Worm (Caenorhabditis elegans) whole organism, midembryonic: ENCODE data around the gene F38A1.15.

ENCODE experiments used
- T22C8.4 ChIP-seq: fragments of 200-800 bp; sonication (Bioruptor generic); IDR thresholded peaks from 2 replicates; pipeline ENCODE4 v1.3.6; 2022; ENCODE audit warnings: missing genetic modification characterization, missing compliant biosample characterization
- cog-1 ChIP-seq: sonication (generic microtip); optimal IDR thresholded peaks from 2 replicates; lab custom pipeline; 2016; ENCODE audit warnings: missing genetic modification characterization, missing compliant biosample characterization
- flt-1 ChIP-seq: fragments of 200-800 bp; sonication (Bioruptor generic); IDR thresholded peaks from 2 replicates; pipeline ENCODE4 v1.3.6; 2022; ENCODE audit warnings: missing genetic modification characterization, missing compliant biosample characterization
- klf-2 ChIP-seq: fragments of 200-800 bp; sonication (Bioruptor generic); conservative IDR thresholded peaks from 2 replicates; pipeline ENCODE4 v1.3.6; 2022; ENCODE audit warnings: missing genetic modification reagents, missing genetic modification characterization, missing compliant biosample characterization
- med-1 ChIP-seq: sonication (generic microtip); optimal IDR thresholded peaks from 2 replicates; lab custom pipeline; 2017; ENCODE audit warnings: missing genetic modification characterization, mild to moderate bottlenecking, missing compliant biosample characterization, antibody characterized with exemption, missing genetic modification reagents; ENCODE audit not compliant: insufficient read depth
- ref-1 ChIP-seq: fragments of 200-800 bp; sonication (Bioruptor generic); conservative IDR thresholded peaks from 2 replicates; pipeline ENCODE4 v1.3.6; 2022; ENCODE audit warnings: missing genetic modification reagents, missing genetic modification characterization, missing compliant biosample characterization
- tab-1 ChIP-seq: fragments of 200-800 bp; sonication (Bioruptor generic); IDR thresholded peaks from 2 replicates; pipeline ENCODE4 v1.3.6; 2022; ENCODE audit warnings: missing genetic modification characterization, missing compliant biosample characterization
- ztf-23 ChIP-seq: fragments of 200-800 bp; sonication (Bioruptor generic); IDR thresholded peaks from 2 replicates; pipeline ENCODE4 v1.3.6; 2022; ENCODE audit warnings: missing genetic modification reagents, missing genetic modification characterization, missing compliant biosample characterization
- ztf-29 ChIP-seq: fragments of 200-800 bp; sonication (Bioruptor generic); IDR thresholded peaks from 2 replicates; pipeline ENCODE4 v1.3.6; 2022; ENCODE audit warnings: missing genetic modification reagents, missing genetic modification characterization, missing compliant biosample characterization

Gene F38A1.15

ce11 chrIV:1266138-1266537 lies 22.9 kb upstream of the F38A1.15 start:
- TF ChIP-seq flt-1 (no peak), cog-1 (tag; lab: Kevin White, UChicago) (no peak), T22C8.4 (GFP tag; lab: Robert Waterston, UW) (no peak), tab-1 (GFP tag; lab: Robert Waterston, UW) (no peak), med-1 (no peak), klf-2 (GFP tag; lab: Robert Waterston, UW) (no peak), ztf-29 (GFP tag; lab: Robert Waterston, UW) (no peak), ref-1 (GFP tag; lab: Robert Waterston, UW) (no peak), ztf-23 (GFP tag; lab: Robert Waterston, UW) (no peak)

ce11 chrIV:1264928-1265327 lies 21.7 kb upstream of the F38A1.15 start, which contains the start of gene F38A1.13:
Gene F38A1.13, plus strand, starts transcription at chrIV:1265228.
- TF ChIP-seq tab-1 (GFP tag; lab: Robert Waterston, UW), result no peak
- TF ChIP-seq cog-1 (tag; lab: Kevin White, UChicago), result no peak
- TF ChIP-seq med-1, result no peak
- TF ChIP-seq ref-1 (GFP tag; lab: Robert Waterston, UW), result no peak
- no peak for TF ChIP-seq ztf-29 (GFP tag; lab: Robert Waterston, UW)

ce11 chrIV:1261930-1262329 lies 18.7 kb upstream of the F38A1.15 start:
- TF ChIP-seq flt-1 (no peak), klf-2 (GFP tag; lab: Robert Waterston, UW) (no peak)

ce11 chrIV:1261024-1261423 lies 17.8 kb upstream of the F38A1.15 start, which contains the start of gene clec-169:
Gene clec-169, plus strand, starts transcription at chrIV:1261324.
- no peak for TF ChIP-seq klf-2 (GFP tag; lab: Robert Waterston, UW)
- TF ChIP-seq ztf-29 (GFP tag; lab: Robert Waterston, UW), result no peak
- TF ChIP-seq tab-1 (GFP tag; lab: Robert Waterston, UW), result no peak
- TF ChIP-seq ztf-23 (GFP tag; lab: Robert Waterston, UW), result no peak
- no peak for TF ChIP-seq ref-1 (GFP tag; lab: Robert Waterston, UW)
- no peak for TF ChIP-seq T22C8.4 (GFP tag; lab: Robert Waterston, UW)
- TF ChIP-seq med-1, result no peak
- TF ChIP-seq flt-1, result no peak
- TF ChIP-seq cog-1 (tag; lab: Kevin White, UChicago), result no peak

- TF ChIP-seq T22C8.4 (GFP tag; lab: Robert Waterston, UW) (no peak), ztf-29 (GFP tag; lab: Robert Waterston, UW) (no peak), flt-1 (no peak), ztf-23 (GFP tag; lab: Robert Waterston, UW) (no peak)
These were observed 17.3 kb upstream of the F38A1.15 start for ce11 chrIV:1260474-1260873.

ce11 chrIV:1256723-1257122 lies 13.5 kb upstream of the F38A1.15 start, which contains the start of gene clec-168:
Gene clec-168, plus strand, starts transcription at chrIV:1256969.
- no peak for TF ChIP-seq klf-2 (GFP tag; lab: Robert Waterston, UW)

ce11 chrIV:1255632-1256031 lies 12.4 kb upstream of the F38A1.15 start, which contains the start of gene clec-167:
Gene clec-167, minus strand, starts transcription at chrIV:1255732.
- no peak for TF ChIP-seq ztf-23 (GFP tag; lab: Robert Waterston, UW)
- TF ChIP-seq klf-2 (GFP tag; lab: Robert Waterston, UW), result no peak
- TF ChIP-seq med-1, result no peak
- no peak for TF ChIP-seq cog-1 (tag; lab: Kevin White, UChicago)
- no peak for TF ChIP-seq T22C8.4 (GFP tag; lab: Robert Waterston, UW)
- no peak for TF ChIP-seq flt-1
- TF ChIP-seq ztf-29 (GFP tag; lab: Robert Waterston, UW), result no peak
- TF ChIP-seq ref-1 (GFP tag; lab: Robert Waterston, UW), result no peak
- no peak for TF ChIP-seq tab-1 (GFP tag; lab: Robert Waterston, UW)

ce11 chrIV:1251242-1251911 lies 8.2 kb upstream of the F38A1.15 start, which contains the start of the genes clec-166 and F38A1.6:
Gene clec-166, minus strand, starts transcription at chrIV:1251342.
Gene F38A1.6, plus strand, starts transcription at chrIV:1251861.
- no peak for TF ChIP-seq ztf-29 (GFP tag; lab: Robert Waterston, UW)
- no peak for TF ChIP-seq klf-2 (GFP tag; lab: Robert Waterston, UW)
- TF ChIP-seq tab-1 (GFP tag; lab: Robert Waterston, UW), result no peak
- TF ChIP-seq ztf-23 (GFP tag; lab: Robert Waterston, UW), result no peak
- TF ChIP-seq ref-1 (GFP tag; lab: Robert Waterston, UW), result no peak
- TF ChIP-seq med-1, result no peak
- no peak for TF ChIP-seq flt-1
- TF ChIP-seq cog-1 (tag; lab: Kevin White, UChicago), result no peak
- no peak for TF ChIP-seq T22C8.4 (GFP tag; lab: Robert Waterston, UW)

ce11 chrIV:1246762-1247436 lies 3.7 kb upstream of the F38A1.15 start, which contains the start of the genes clec-165 and F38A1.11:
Gene clec-165, minus strand, starts transcription at chrIV:1246886.
Gene F38A1.11, plus strand, starts transcription at chrIV:1247386.
- TF ChIP-seq T22C8.4 (GFP tag; lab: Robert Waterston, UW), result no peak
- TF ChIP-seq ref-1 (GFP tag; lab: Robert Waterston, UW), result no peak
- no peak for TF ChIP-seq klf-2 (GFP tag; lab: Robert Waterston, UW)
- TF ChIP-seq ztf-29 (GFP tag; lab: Robert Waterston, UW), result no peak
- no peak for TF ChIP-seq med-1
- no peak for TF ChIP-seq ztf-23 (GFP tag; lab: Robert Waterston, UW)
- no peak for TF ChIP-seq cog-1 (tag; lab: Kevin White, UChicago)
- no peak for TF ChIP-seq tab-1 (GFP tag; lab: Robert Waterston, UW)
- TF ChIP-seq flt-1, result no peak

- TF ChIP-seq ztf-23 (GFP tag; lab: Robert Waterston, UW) (no peak), tab-1 (GFP tag; lab: Robert Waterston, UW) (no peak), med-1 (no peak), klf-2 (GFP tag; lab: Robert Waterston, UW) (no peak), flt-1 (no peak), ref-1 (GFP tag; lab: Robert Waterston, UW) (no peak), T22C8.4 (GFP tag; lab: Robert Waterston, UW) (no peak), ztf-29 (GFP tag; lab: Robert Waterston, UW) (no peak), cog-1 (tag; lab: Kevin White, UChicago) (no peak)
These were observed 2.0 kb upstream of the F38A1.15 start, which contains the start of gene F38A1.9 for ce11 chrIV:1245244-1245643. Gene F38A1.9, minus strand, starts transcription at chrIV:1245344.
